Worm (Caenorhabditis elegans) whole organism, L4 larva: Measurements from ENCODE around the gene F26F4.5.
A peak's percentile ranks its signal among the peaks of the same experiment; 100 is the strongest.

Source experiments
- F49E8.2 ChIP-seq: sonication (generic microtip); optimal IDR thresholded peaks from 2 replicates; lab custom pipeline; 2016; ENCODE audit warnings: missing compliant biosample characterization, mild to moderate bottlenecking, missing genetic modification characterization, borderline replicate concordance
- ZK337.2 ChIP-seq: fragments of 200-800 bp; sonication (Bioruptor generic); IDR thresholded peaks from 2 replicates; pipeline ENCODE4 v1.3.6; 2022; ENCODE audit warnings: missing genetic modification reagents, missing genetic modification characterization, missing compliant biosample characterization
- ZK546.5 ChIP-seq, 2 experiments: sonication (generic microtip); optimal IDR thresholded peaks; 2 replicates each; lab custom pipeline; 2017; ENCODE audit warnings: missing biosample characterization in 2 of 2, missing genetic modification characterization in 2 of 2
- aly-2 ChIP-seq: sonication (generic microtip); optimal IDR thresholded peaks from 2 replicates; lab custom pipeline; 2018; ENCODE audit warnings: missing biosample characterization, missing genetic modification characterization
- ceh-20 ChIP-seq: fragments of 200-800 bp; sonication (Bioruptor generic); IDR thresholded peaks from 2 replicates; pipeline ENCODE4 v1.3.6; 2022; ENCODE audit warnings: missing genetic modification reagents, missing genetic modification characterization, missing compliant biosample characterization
- ceh-28 ChIP-seq: fragments of 150-350 bp; optimal IDR thresholded peaks from 2 replicates; lab custom pipeline; 2014; ENCODE audit warnings: missing biosample characterization, missing genetic modification reagents, missing genetic modification characterization
- ceh-62 ChIP-seq: sonication (generic microtip); optimal IDR thresholded peaks from 2 replicates; lab custom pipeline; 2017; ENCODE audit warnings: missing biosample characterization, missing genetic modification characterization
- daf-12 ChIP-seq: fragments of 150-350 bp; optimal IDR thresholded peaks from 2 replicates; lab custom pipeline; 2014; ENCODE audit warnings: missing biosample characterization, missing genetic modification reagents, missing genetic modification characterization
- dpl-1 ChIP-seq: fragments of 150-350 bp; optimal IDR thresholded peaks from 2 replicates; lab custom pipeline; 2014; ENCODE audit warnings: missing biosample characterization, missing genetic modification reagents, missing genetic modification characterization
- fkh-10 ChIP-seq: fragments of 150-350 bp; optimal IDR thresholded peaks from 2 replicates; lab custom pipeline; 2014; ENCODE audit warnings: missing biosample characterization, missing genetic modification reagents, missing genetic modification characterization
- fos-1 ChIP-seq: fragments of 150-350 bp; optimal IDR thresholded peaks from 2 replicates; lab custom pipeline; 2014; ENCODE audit warnings: missing biosample characterization, missing genetic modification characterization
- hlh-11 ChIP-seq: fragments of 200-800 bp; sonication (Bioruptor generic); optimal IDR thresholded peaks from 2 replicates; lab custom pipeline; 2018; ENCODE audit warnings: mild to moderate bottlenecking, missing genetic modification characterization, missing compliant biosample characterization
- hlh-30 ChIP-seq: sonication (generic microtip); optimal IDR thresholded peaks from 2 replicates; lab custom pipeline; 2017; ENCODE audit warnings: antibody characterized with exemption, mild to moderate bottlenecking, missing genetic modification characterization, missing compliant biosample characterization; ENCODE audit not compliant: insufficient read depth
- hmg-1.1 ChIP-seq: fragments of 200-800 bp; sonication (Bioruptor generic); IDR thresholded peaks from 2 replicates; pipeline ENCODE4 v1.3.6; 2022; ENCODE audit warnings: missing genetic modification reagents, missing genetic modification characterization, missing compliant biosample characterization
- lin-29 ChIP-seq: fragments of 200-800 bp; sonication (Bioruptor generic); IDR thresholded peaks from 2 replicates; pipeline ENCODE4 v1.3.6; 2022; ENCODE audit warnings: missing genetic modification reagents, missing genetic modification characterization, missing compliant biosample characterization
- lin-38 ChIP-seq: fragments of 200-800 bp; sonication (Bioruptor generic); IDR thresholded peaks from 2 replicates; pipeline ENCODE4 v1.3.6; 2022; ENCODE audit warnings: missing genetic modification reagents, missing genetic modification characterization, missing compliant biosample characterization
- lin-39 ChIP-seq: fragments of 150-350 bp; optimal IDR thresholded peaks from 2 replicates; lab custom pipeline; 2014; ENCODE audit warnings: missing biosample characterization, missing genetic modification reagents, missing genetic modification characterization
- lir-3 ChIP-seq: sonication (generic microtip); optimal IDR thresholded peaks from 2 replicates; lab custom pipeline; 2016; ENCODE audit warnings: mild to moderate bottlenecking, missing genetic modification characterization, missing compliant biosample characterization
- lsy-2 ChIP-seq, 2 experiments: fragments of 150-350 bp in 1 of 2; sonication (generic microtip) in 1 of 2; optimal IDR thresholded peaks; 2 replicates each; lab custom pipeline; 2014 to 2017; ENCODE audit warnings: missing biosample characterization in 2 of 2, missing genetic modification characterization in 2 of 2
- mdl-1 ChIP-seq, 2 experiments: fragments of 150-350 bp in 1 of 2; sonication (generic microtip) in 1 of 2; optimal IDR thresholded peaks; 2 replicates each; lab custom pipeline; 2014 to 2017; ENCODE audit warnings: missing biosample characterization in 2 of 2, missing genetic modification characterization in 2 of 2
- mdt-29 ChIP-seq: fragments of 200-800 bp; sonication (Bioruptor generic); IDR thresholded peaks from 2 replicates; pipeline ENCODE4 v1.3.6; 2022; ENCODE audit warnings: missing genetic modification reagents, missing genetic modification characterization, missing compliant biosample characterization
- mes-2 ChIP-seq: sonication (generic microtip); optimal IDR thresholded peaks from 2 replicates; lab custom pipeline; 2016; ENCODE audit warnings: missing genotype, mild to moderate bottlenecking, missing genetic modification characterization, missing compliant biosample characterization; ENCODE audit not compliant: poor library complexity, severe bottlenecking
- mxl-2 ChIP-seq: fragments of 200-800 bp; sonication (Bioruptor generic); conservative IDR thresholded peaks from 2 replicates; pipeline ENCODE4 v1.3.6; 2022; ENCODE audit warnings: missing genetic modification reagents, missing genetic modification characterization, missing compliant biosample characterization
- nhr-10 ChIP-seq: fragments of 150-350 bp; optimal IDR thresholded peaks from 2 replicates; lab custom pipeline; 2014; ENCODE audit warnings: missing biosample characterization, missing genetic modification characterization
- nhr-11 ChIP-seq: fragments of 150-350 bp; optimal IDR thresholded peaks from 2 replicates; lab custom pipeline; 2014; ENCODE audit warnings: missing biosample characterization, missing genetic modification characterization
- nhr-25 ChIP-seq: sonication (generic microtip); optimal IDR thresholded peaks from 2 replicates; lab custom pipeline; 2017; ENCODE audit warnings: missing genetic modification characterization, mild to moderate bottlenecking, missing compliant biosample characterization, antibody characterized with exemption, moderate library complexity, borderline replicate concordance; ENCODE audit not compliant: insufficient read depth
- nhr-41 ChIP-seq: fragments of 200-800 bp; sonication (Bioruptor generic); IDR thresholded peaks from 2 replicates; pipeline ENCODE4 v1.3.6; 2022; ENCODE audit warnings: missing genetic modification reagents, missing genetic modification characterization, missing compliant biosample characterization
- nhr-42 ChIP-seq: fragments of 200-800 bp; sonication (Bioruptor generic); IDR thresholded peaks from 2 replicates; pipeline ENCODE4 v1.3.6; 2022; ENCODE audit warnings: missing genetic modification characterization, missing compliant biosample characterization
- nhr-6 ChIP-seq: fragments of 150-350 bp; optimal IDR thresholded peaks from 2 replicates; lab custom pipeline; 2014; ENCODE audit warnings: missing biosample characterization, missing genetic modification characterization
- nhr-76 ChIP-seq: fragments of 150-350 bp; optimal IDR thresholded peaks from 2 replicates; lab custom pipeline; 2014; ENCODE audit warnings: missing biosample characterization, missing genetic modification characterization
- nhr-77 ChIP-seq: fragments of 150-350 bp; optimal IDR thresholded peaks from 2 replicates; lab custom pipeline; 2014; ENCODE audit warnings: missing biosample characterization, missing genetic modification characterization
- snpc-1.2 ChIP-seq: fragments of 200-800 bp; sonication (Bioruptor generic); IDR thresholded peaks from 2 replicates; pipeline ENCODE4 v1.3.6; 2022; ENCODE audit warnings: missing genetic modification reagents, missing genetic modification characterization, missing compliant biosample characterization
- spr-3 ChIP-seq: fragments of 200-800 bp; sonication (Bioruptor generic); optimal IDR thresholded peaks from 2 replicates; lab custom pipeline; 2018; ENCODE audit warnings: mild to moderate bottlenecking, missing genetic modification characterization, missing compliant biosample characterization
- tra-1 ChIP-seq: fragments of 200-800 bp; sonication (Bioruptor generic); IDR thresholded peaks from 2 replicates; pipeline ENCODE4 v1.3.6; 2022; ENCODE audit warnings: missing genetic modification reagents, missing genetic modification characterization, missing compliant biosample characterization
- unc-62 ChIP-seq, 3 experiments: fragments of 150-350 bp in 1 of 3; sonication (generic microtip); optimal IDR thresholded peaks in 2 of 3; peaks in 1 of 3; 1 replicate in 1 of 3; 2 replicates in 2 of 3; lab custom pipeline; 2014 to 2017; ENCODE audit warnings: missing biosample characterization in 3 of 3, missing genetic modification characterization in 3 of 3, missing genetic modification reagents in 3 of 3, missing genotype in 1 of 3
- zag-1 ChIP-seq: fragments of 150-350 bp; optimal IDR thresholded peaks from 2 replicates; lab custom pipeline; 2014; ENCODE audit warnings: missing biosample characterization, missing genetic modification characterization
- zfp-2 ChIP-seq: sonication (generic microtip); optimal IDR thresholded peaks from 2 replicates; lab custom pipeline; 2016; ENCODE audit warnings: mild to moderate bottlenecking, missing genetic modification characterization, missing compliant biosample characterization
- ztf-11 ChIP-seq: fragments of 150-350 bp; optimal IDR thresholded peaks from 2 replicates; lab custom pipeline; 2014; ENCODE audit warnings: missing biosample characterization, missing genetic modification characterization

The F26F4.5 gene

ce11 chrIII:4879445-4879844 is 11.6 kb downstream of the F26F4.5 start, which contains the start of gene C35D10.1:
TSS of gene C35D10.1 (plus strand) at chrIII:4879745.
- TF ChIP-seq nhr-76 (tag; lab: Kevin White, UChicago) = no peak
- no peak for TF ChIP-seq nhr-41 (GFP tag; lab: Robert Waterston, UW)
- no peak for TF ChIP-seq ZK337.2 (GFP tag; lab: Robert Waterston, UW)
- TF ChIP-seq lsy-2 (tag; optimal IDR thresholded peaks at IDR 0.05; lab: Kevin White, UChicago) = no peak
- no peak for TF ChIP-seq fos-1 (tag; lab: Kevin White, UChicago)
- peak; percentile 38 for TF ChIP-seq ceh-28 (tag; lab: Kevin White, UChicago)
- TF ChIP-seq lin-38 = peak; percentile 62

- TF ChIP-seq ceh-20 (GFP tag; lab: Robert Waterston, UW) (no peak), nhr-25 (tag; lab: Kevin White, UChicago) (no peak), mdl-1 (tag; optimal IDR thresholded peaks at IDR 0.05; lab: Kevin White, UChicago) (no peak), lin-38 (peak; percentile 93), lsy-2 (tag; optimal IDR thresholded peaks at IDR 0.05; lab: Kevin White, UChicago) (peak in 1 of 2 experiments; percentile 69), ceh-62 (tag; lab: Kevin White, UChicago) (no peak), aly-2 (no peak), hmg-1.1 (GFP tag; lab: Robert Waterston, UW) (no peak), F49E8.2 (no peak), mes-2 (tag; lab: Kevin White, UChicago) (peak; percentile 81), ztf-11 (tag; lab: Kevin White, UChicago) (no peak), dpl-1 (GFP tag; lab: Kevin White, UChicago) (peak; percentile 84), fkh-10 (GFP tag; lab: Kevin White, UChicago) (peak; percentile 19)
- TF ChIP-seq, all 104 proteins: peak for 5
Measured at ce11 chrIII:4878281-4878680, 12.8 kb downstream of the F26F4.5 start, which contains the start of the genes tost-1 and arx-6. TSS of gene tost-1 (minus strand) at chrIII:4878311. TSS of gene arx-6 (plus strand) at chrIII:4878658.

ce11 chrIII:4875663-4876062 is 15.4 kb downstream of the F26F4.5 start:
- TF ChIP-seq tra-1 (no peak), nhr-6 (no peak), zfp-2 (tag; lab: Kevin White, UChicago) (no peak), daf-12 (tag; lab: Kevin White, UChicago) (no peak), ZK337.2 (GFP tag; lab: Robert Waterston, UW) (no peak), hlh-11 (tag; lab: Kevin White, UChicago) (no peak), hlh-30 (tag; lab: Kevin White, UChicago) (no peak), zag-1 (no peak), lin-39 (no peak), nhr-77 (no peak), ZK546.5 (tag; optimal IDR thresholded peaks at IDR 0.05; lab: Kevin White, UChicago) (no peak), lir-3 (tag; lab: Kevin White, UChicago) (no peak), hmg-1.1 (GFP tag; lab: Robert Waterston, UW) (peak; percentile 53; the same call in 1 of the 2 replicates), spr-3 (GFP tag; lab: Kevin White, UChicago) (no peak), unc-62 (GFP tag; optimal IDR thresholded peaks at IDR 0.05 in 1 of 2; lab: Kevin White, UChicago) (peak in 1 of 2 experiments; percentile 77), unc-62 (tag; optimal IDR thresholded peaks at IDR 0.05; lab: Kevin White, UChicago) (no peak), snpc-1.2 (GFP tag; lab: Robert Waterston, UW) (no peak), ceh-28 (tag; lab: Kevin White, UChicago) (no peak)

- TF ChIP-seq lin-38 (no peak), mxl-2 (GFP tag; lab: Robert Waterston, UW) (no peak), lin-29 (no peak), mdt-29 (GFP tag; lab: Robert Waterston, UW) (no peak), nhr-10 (tag; lab: Kevin White, UChicago) (no peak), nhr-42 (no peak), nhr-11 (no peak), tra-1 (no peak)
Measured at ce11 chrIII:4874671-4875070, 16.4 kb downstream of the F26F4.5 start, which contains the start of gene C35D10.12. TSS of gene C35D10.12 (minus strand) at chrIII:4874771.
